Fruit fly (Drosophila melanogaster): ENCODE data around the gene hzg.

The hzg gene

DNA sequence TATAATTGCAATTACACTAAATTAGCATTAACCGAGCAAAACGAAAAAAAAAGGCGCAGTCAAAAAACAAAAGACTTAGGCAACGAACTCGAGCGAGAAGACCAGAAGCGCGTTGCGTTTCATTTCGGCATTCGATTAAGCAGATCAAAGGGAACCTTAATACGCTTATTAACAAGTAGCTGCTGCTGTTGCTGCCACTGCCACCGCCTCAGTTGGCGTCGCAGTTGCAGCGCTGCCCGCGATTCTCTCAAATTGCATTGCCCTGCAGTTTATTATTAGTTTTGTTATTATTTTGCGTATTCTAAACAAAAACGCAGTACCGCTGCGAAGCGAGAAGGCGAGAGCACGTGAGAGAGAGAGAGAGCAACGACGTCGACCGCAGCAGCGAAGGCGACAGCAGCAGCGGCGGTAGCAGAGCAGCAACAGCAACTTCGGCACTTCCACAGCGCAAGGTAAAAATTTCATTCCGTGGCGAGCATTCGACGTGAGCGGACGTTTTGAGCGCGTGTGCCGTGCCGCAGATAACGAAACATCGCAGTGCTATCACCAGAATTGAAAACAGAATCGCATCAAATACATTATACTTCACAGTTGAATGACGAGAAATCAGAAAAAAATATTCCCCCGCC lies 18.6 kb upstream of the hzg start, which contains the start of gene Notum (continued):
- TF ChIP-seq Opbp (GFP tag; IDR thresholded peaks at IDR 0.05; ENCODE audit: partially characterized antibody) (peak; percentile 33; the same call in 1 of the 3 replicates), CG12299 (tag; optimal IDR thresholded peaks at IDR 0.05) (no peak), trh (GFP tag; optimal IDR thresholded peaks at IDR 0.05) (no peak), Atf6 (GFP tag; IDR thresholded peaks at IDR 0.05) (no peak), zfh1 (GFP tag; IDR thresholded peaks at IDR 0.05) (0 out of 3 replicates have a peak, but pooled peaks have one; percentile 41), CG30020 (tag; optimal IDR thresholded peaks at IDR 0.05) (no peak), knrl (GFP tag; IDR thresholded peaks at IDR 0.05; ENCODE audit: partially characterized antibody) (peak; percentile 43; the same call in 2 of the 3 replicates), CG9215 (GFP tag; IDR thresholded peaks at IDR 0.05) (no peak), kah (GFP tag; optimal IDR thresholded peaks at IDR 0.05) (peak; percentile 40), Atf-2 (GFP tag; optimal IDR thresholded peaks at IDR 0.05) (no peak), inv (GFP tag; IDR thresholded peaks at IDR 0.05; ENCODE audit: partially characterized antibody) (no peak), CG2116 (GFP tag; optimal IDR thresholded peaks at IDR 0.05) (no peak), zen (tag; optimal IDR thresholded peaks at IDR 0.05) (peak; percentile 13), B-H2 (GFP tag; optimal IDR thresholded peaks at IDR 0.05) (no peak), Scr (GFP tag; IDR thresholded peaks at IDR 0.05; ENCODE audit: partially characterized antibody) (no peak), Spps (tag; optimal IDR thresholded peaks at IDR 0.05) (no peak), Camta (GFP tag; optimal IDR thresholded peaks at IDR 0.05) (no peak), fd96Cb (tag; optimal IDR thresholded peaks at IDR 0.05) (no peak), CG9817 (tag; optimal IDR thresholded peaks at IDR 0.05) (no peak), jigr1 (GFP tag; IDR thresholded peaks at IDR 0.05) (no peak), Sry-δ (GFP tag; optimal IDR thresholded peaks at IDR 0.05) (no peak), CG6654 (GFP tag; optimal IDR thresholded peaks at IDR 0.05) (no peak), Oaz (GFP tag; IDR thresholded peaks at IDR 0.05) (no peak), btn (GFP tag; optimal IDR thresholded peaks at IDR 0.05) (no peak), pho (GFP tag; optimal IDR thresholded peaks at IDR 0.05) (no peak), lov (optimal IDR thresholded peaks at IDR 0.05) (no peak), lov (GFP tag; IDR thresholded peaks at IDR 0.05) (no peak), Hr51 (GFP tag; optimal IDR thresholded peaks at IDR 0.05) (no peak), shn (GFP tag; optimal IDR thresholded peaks at IDR 0.05) (no peak), CG15479 (GFP tag; optimal IDR thresholded peaks at IDR 0.05) (peak; percentile 91), CG14050 (GFP tag; IDR thresholded peaks at IDR 0.05) (no peak), so (GFP tag; IDR thresholded peaks at IDR 0.05) (no peak), CG6791 (GFP tag; IDR thresholded peaks at IDR 0.05; ENCODE audit: partially characterized antibody) (peak; percentile 52; the same call in 1 of the 3 replicates), Jarid2 (GFP tag; optimal IDR thresholded peaks at IDR 0.05) (peak; percentile 87), Adf1 (GFP tag; IDR thresholded peaks at IDR 0.05) (peak; percentile 93), CG2120 (GFP tag; optimal IDR thresholded peaks at IDR 0.05) (no peak), CG2199 (GFP tag; IDR thresholded peaks at IDR 0.05) (peak; percentile 88; the same call in 2 of the 3 replicates), CG32767 (GFP tag; IDR thresholded peaks at IDR 0.05) (0 out of 2 replicates have a peak, but pooled peaks have one; percentile 18), CG7271 (tag; optimal IDR thresholded peaks at IDR 0.05) (peak; percentile 17), CG14441 (GFP tag; IDR thresholded peaks at IDR 0.05) (0 out of 2 replicates have a peak, but pooled peaks have one; percentile 11), crp (GFP tag; optimal IDR thresholded peaks at IDR 0.05) (no peak), CG9876 (GFP tag; optimal IDR thresholded peaks at IDR 0.05) (no peak), hb (GFP tag; IDR thresholded peaks at IDR 0.05; ENCODE audit: partially characterized antibody) (no peak), CG34224 (GFP tag; IDR thresholded peaks at IDR 0.05; ENCODE audit: partially characterized antibody) (no peak), Dref (GFP tag; IDR thresholded peaks at IDR 0.05) (no peak), CG14014 (GFP tag; IDR thresholded peaks at IDR 0.05) (no peak), CG4707 (GFP tag; optimal IDR thresholded peaks at IDR 0.05) (no peak), danr (GFP tag; IDR thresholded peaks at IDR 0.05) (no peak), Antp (GFP tag; optimal IDR thresholded peaks at IDR 0.05) (no peak), kni (GFP tag; optimal IDR thresholded peaks at IDR 0.05) (peak; percentile 34)
